Fruit fly (Drosophila melanogaster) whole organism, wandering third instar larva: ENCODE data around the gene Lon.

Source experiments
- Abd-B ChIP-seq: fragments of >200 bp; optimal IDR thresholded peaks from 2 replicates; lab custom pipeline; 2017; ENCODE audit warnings: missing biosample characterization, missing genetic modification characterization
- CrebA ChIP-seq: fragments of 200-800 bp; sonication (Bioruptor generic); optimal IDR thresholded peaks from 2 replicates; lab custom pipeline; 2016; ENCODE audit warnings: missing biosample characterization, mild to moderate bottlenecking, missing genetic modification characterization, borderline replicate concordance
- Dfd ChIP-seq: fragments of >200 bp; optimal IDR thresholded peaks from 2 replicates; lab custom pipeline; 2017; ENCODE audit warnings: missing biosample characterization, missing genetic modification characterization
- HLH106 ChIP-seq: fragments of 200-800 bp; optimal IDR thresholded peaks from 3 replicates; lab custom pipeline; 2019; ENCODE audit warnings: missing biosample characterization, mild to moderate bottlenecking, missing genetic modification characterization, moderate library complexity
- Jra ChIP-seq: sonication (Bioruptor generic); optimal IDR thresholded peaks from 2 replicates; lab custom pipeline; 2016; ENCODE audit warnings: missing biosample characterization, missing genetic modification characterization
- Mio ChIP-seq: sonication (Bioruptor generic); optimal IDR thresholded peaks from 2 replicates; lab custom pipeline; 2016; ENCODE audit warnings: missing biosample characterization, missing genetic modification characterization
- Sp1 ChIP-seq: fragments of 200-800 bp; sonication (Bioruptor generic); optimal IDR thresholded peaks from 3 replicates; lab custom pipeline; 2019; ENCODE audit warnings: missing biosample characterization, mild to moderate bottlenecking, missing genetic modification characterization, moderate library complexity
- foxo ChIP-seq, 2 experiments: fragments of 200-800 bp; sonication (Bioruptor generic); optimal IDR thresholded peaks; 2 replicates in 1 of 2; 3 replicates in 1 of 2; lab custom pipeline; 2016 to 2017; ENCODE audit warnings: missing biosample characterization in 2 of 2, missing genetic modification characterization in 2 of 2
- h ChIP-seq: fragments of 200-800 bp; sonication (Bioruptor generic); optimal IDR thresholded peaks from 3 replicates; lab custom pipeline; 2016; ENCODE audit warnings: missing biosample characterization, mild to moderate bottlenecking, missing genetic modification characterization
- lola ChIP-seq: fragments of >200 bp; optimal IDR thresholded peaks from 2 replicates; lab custom pipeline; 2017; ENCODE audit warnings: missing biosample characterization, missing genetic modification characterization
- pan ChIP-seq: fragments of >200 bp; optimal IDR thresholded peaks from 2 replicates; lab custom pipeline; 2017
- psq ChIP-seq: fragments of 200-800 bp; sonication (Bioruptor generic); optimal IDR thresholded peaks from 3 replicates; lab custom pipeline; 2017; ENCODE audit warnings: missing biosample characterization, mild to moderate bottlenecking, missing genetic modification characterization, moderate library complexity
- usp ChIP-seq: fragments of >200 bp; optimal IDR thresholded peaks from 2 replicates; lab custom pipeline; 2017; ENCODE audit warnings: missing biosample characterization, missing genetic modification characterization

DNA sequence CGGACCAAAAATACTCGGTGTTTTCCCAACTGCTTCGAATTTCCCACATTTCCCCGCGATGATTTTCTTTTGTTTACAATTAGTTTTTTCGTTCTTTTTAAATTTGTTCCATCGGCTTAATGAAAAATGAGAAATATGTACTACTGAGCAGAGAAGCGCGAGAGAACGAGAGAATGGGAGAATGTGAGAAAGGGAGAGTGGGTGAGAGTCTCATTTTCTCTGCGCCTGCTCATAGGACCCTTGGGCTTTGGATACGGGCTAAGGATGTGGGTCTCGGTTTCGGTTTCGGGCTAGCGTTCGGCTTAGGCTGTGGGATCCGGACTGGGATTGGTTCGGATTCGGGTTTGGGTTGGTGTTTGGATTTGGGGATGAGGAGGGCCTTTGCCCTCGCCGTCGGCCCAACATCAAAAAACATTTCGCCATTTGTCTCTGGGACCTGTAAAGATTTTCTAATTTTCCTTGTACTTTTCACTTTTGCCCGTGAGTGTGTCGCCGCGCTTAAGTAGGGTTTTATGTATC, 31.2 kb downstream of the Lon start:
- TF ChIP-seq Dfd (no peak), Sp1 (GFP tag; lab: Kevin White, UChicago) (no peak), usp (GFP tag; lab: Kevin White, UChicago) (no peak), Mio (GFP tag; lab: Kevin White, UChicago) (no peak), pan (lab: Kevin White, UChicago) (no peak), foxo (GFP tag; optimal IDR thresholded peaks at IDR 0.05; lab: Kevin White, UChicago) (no peak), HLH106 (no peak), CrebA (no peak), Abd-B (GFP tag; lab: Kevin White, UChicago) (no peak), h (GFP tag; lab: Kevin White, UChicago) (no peak), psq (no peak), Jra (GFP tag; lab: Kevin White, UChicago) (no peak), lola (GFP tag; lab: Kevin White, UChicago) (no peak)
